Fruit fly (Drosophila melanogaster): ENCODE results near the gene Fum3.

Fum3 gene

DNA sequence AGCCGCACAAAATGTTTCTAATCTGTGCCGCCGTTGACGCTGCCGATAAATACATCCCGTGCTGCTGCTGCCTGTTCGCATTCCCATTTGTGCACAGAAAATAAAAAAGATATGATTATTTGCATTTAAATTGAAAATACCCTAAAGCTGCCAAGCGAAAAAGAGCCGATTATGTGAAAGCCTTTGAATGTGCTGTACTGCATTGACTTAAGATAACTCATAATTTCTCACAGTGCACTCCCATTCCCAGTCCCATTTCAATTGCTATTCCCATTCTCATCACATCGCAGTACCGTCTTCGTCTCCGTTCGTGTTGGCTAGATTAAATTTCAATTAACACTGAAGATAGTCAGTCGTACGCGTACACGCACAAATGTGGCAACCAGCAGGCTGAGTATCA, 16.7 kb downstream of the Fum3 start (continued):
- TF ChIP-seq Hand (GFP tag; optimal IDR thresholded peaks at IDR 0.05) = no peak
- TF ChIP-seq Tbp (GFP tag; optimal IDR thresholded peaks at IDR 0.05) = no peak
- TF ChIP-seq ap (GFP tag; IDR thresholded peaks at IDR 0.05) = 0 out of 2 replicates have a peak, but pooled peaks have one; percentile 55
- peak; percentile 53 for TF ChIP-seq CG1647 (GFP tag; optimal IDR thresholded peaks at IDR 0.05)
- TF ChIP-seq ac (GFP tag; optimal IDR thresholded peaks at IDR 0.05) = no peak
- no peak for TF ChIP-seq CG13296 (GFP tag; optimal IDR thresholded peaks at IDR 0.05)
- TF ChIP-seq CG11504 (tag; optimal IDR thresholded peaks at IDR 0.05) = peak; percentile 64
- peak; percentile 67 for TF ChIP-seq lab (GFP tag; optimal IDR thresholded peaks at IDR 0.05)
- TF ChIP-seq CG12104 (GFP tag; optimal IDR thresholded peaks at IDR 0.05) = no peak
- peak; percentile 58 for TF ChIP-seq CG4404 (GFP tag; IDR thresholded peaks at IDR 0.05)
- no peak for TF ChIP-seq cato (GFP tag; optimal IDR thresholded peaks at IDR 0.05; ENCODE audit: borderline replicate concordance)
- TF ChIP-seq Stat92E (GFP tag; optimal IDR thresholded peaks at IDR 0.05) = no peak
- TF ChIP-seq jumu (GFP tag; optimal IDR thresholded peaks at IDR 0.05) = peak; percentile 42
- TF ChIP-seq CkIIα-i1 (GFP tag; IDR thresholded peaks at IDR 0.05) = no peak
- TF ChIP-seq CG32772 (GFP tag; IDR thresholded peaks at IDR 0.05) = no peak
- no peak for TF ChIP-seq crp (GFP tag; optimal IDR thresholded peaks at IDR 0.05)
- no peak for TF ChIP-seq toy (GFP tag; IDR thresholded peaks at IDR 0.05)
- no peak for TF ChIP-seq Dref (GFP tag; IDR thresholded peaks at IDR 0.05)
- TF ChIP-seq CG32767 (GFP tag; IDR thresholded peaks at IDR 0.05) = peak; percentile 30; the same call in 1 of the 2 replicates
- TF ChIP-seq HmgZ (tag; optimal IDR thresholded peaks at IDR 0.05) = no peak
- peak; percentile 31 for TF ChIP-seq CG6654 (GFP tag; optimal IDR thresholded peaks at IDR 0.05)
- TF ChIP-seq CG6175 (GFP tag; IDR thresholded peaks at IDR 0.05) = no peak
- peak; percentile 29 for TF ChIP-seq NC2β (GFP tag; optimal IDR thresholded peaks at IDR 0.05)
- TF ChIP-seq gro (GFP tag; optimal IDR thresholded peaks at IDR 0.05) = no peak
- no peak for TF ChIP-seq BEAF-32 (GFP tag; optimal IDR thresholded peaks at IDR 0.05)
- TF ChIP-seq Sox100B (GFP tag; optimal IDR thresholded peaks at IDR 0.05) = no peak
- TF ChIP-seq CG10431 (GFP tag; optimal IDR thresholded peaks at IDR 0.05) = no peak
- TF ChIP-seq CG5180 (GFP tag; optimal IDR thresholded peaks at IDR 0.05) = peak; percentile 5
- peak; percentile 23 for TF ChIP-seq Nf-YB (GFP tag; optimal IDR thresholded peaks at IDR 0.05)
- peak; percentile 32 for TF ChIP-seq Ets97D (GFP tag; optimal IDR thresholded peaks at IDR 0.05)
- TF ChIP-seq CG9876 (GFP tag; optimal IDR thresholded peaks at IDR 0.05) = peak; percentile 16
- TF ChIP-seq CG15073 (GFP tag; optimal IDR thresholded peaks at IDR 0.05) = no peak
- TF ChIP-seq CG14710 (tag; optimal IDR thresholded peaks at IDR 0.05) = peak; percentile 33
- peak; percentile 21 for TF ChIP-seq CG8089 (GFP tag; optimal IDR thresholded peaks at IDR 0.05)
- peak; percentile 25 for TF ChIP-seq gsb-n (tag; optimal IDR thresholded peaks at IDR 0.05)
- TF ChIP-seq Dbx (GFP tag; IDR thresholded peaks at IDR 0.05) = peak; percentile 44; the same call in 1 of the 3 replicates
- no peak for TF ChIP-seq C15 (GFP tag; IDR thresholded peaks at IDR 0.05)
- TF ChIP-seq HmgD (GFP tag; optimal IDR thresholded peaks at IDR 0.05) = no peak
- TF ChIP-seq chn (GFP tag; optimal IDR thresholded peaks at IDR 0.05) = peak; percentile 54
- no peak for TF ChIP-seq CG16779 (GFP tag; IDR thresholded peaks at IDR 0.05)
- TF ChIP-seq CG11398 (GFP tag; optimal IDR thresholded peaks at IDR 0.05) = peak; percentile 42
- peak; percentile 47 for TF ChIP-seq Xbp1 (GFP tag; optimal IDR thresholded peaks at IDR 0.05)
- peak; percentile 20 for TF ChIP-seq Abd-B (GFP tag; optimal IDR thresholded peaks at IDR 0.05)
- TF ChIP-seq Jarid2 (GFP tag; optimal IDR thresholded peaks at IDR 0.05) = no peak
- no peak for TF ChIP-seq gcm (GFP tag; optimal IDR thresholded peaks at IDR 0.05)
- no peak for TF ChIP-seq B-H1 (GFP tag; IDR thresholded peaks at IDR 0.05)
- TF ChIP-seq Lim3 (GFP tag; IDR thresholded peaks at IDR 0.05) = peak; percentile 21; the same call in 1 of the 2 replicates
- TF ChIP-seq Mrtf (GFP tag; IDR thresholded peaks at IDR 0.05) = 0 out of 3 replicates have a peak, but pooled peaks have one; percentile 43
- peak; percentile 93 for TF ChIP-seq sens (GFP tag)
- TF ChIP-seq CG8388 (GFP tag; optimal IDR thresholded peaks at IDR 0.05) = peak; percentile 37
- peak; percentile 22 for TF ChIP-seq btn (GFP tag; optimal IDR thresholded peaks at IDR 0.05)

Data from whole organism, embryonic.